Fruit fly (Drosophila melanogaster) whole organism, adult: ENCODE data around the gene Fie.

Source experiments
- CG12768 ChIP-seq: fragments of 200-800 bp; sonication (Bioruptor generic); optimal IDR thresholded peaks from 2 replicates; lab custom pipeline; 2017; ENCODE audit warnings: missing biosample characterization, missing genetic modification characterization, mild to moderate bottlenecking, moderate library complexity, missing genetic modification reagents
- CG14711 ChIP-seq: fragments of 200-800 bp; sonication (Bioruptor generic); optimal IDR thresholded peaks from 2 replicates; lab custom pipeline; 2018; ENCODE audit warnings: missing biosample characterization, mild to moderate bottlenecking, missing genetic modification characterization, moderate library complexity
- CG1620 ChIP-seq: fragments of 200-800 bp; sonication (Bioruptor generic); optimal IDR thresholded peaks from 2 replicates; lab custom pipeline; 2016; ENCODE audit warnings: missing biosample characterization, missing genetic modification characterization
- CG33017 ChIP-seq: fragments of 200-800 bp; sonication (Bioruptor generic); optimal IDR thresholded peaks from 2 replicates; lab custom pipeline; 2018; ENCODE audit warnings: missing biosample characterization, mild to moderate bottlenecking, missing genetic modification characterization, moderate library complexity
- CG5204 ChIP-seq: fragments of 200-800 bp; sonication (Bioruptor generic); optimal IDR thresholded peaks from 2 replicates; lab custom pipeline; 2016; ENCODE audit warnings: missing biosample characterization, missing genetic modification characterization
- CG7101 ChIP-seq: fragments of 200-800 bp; sonication (Bioruptor generic); optimal IDR thresholded peaks from 2 replicates; lab custom pipeline; 2018; ENCODE audit warnings: missing biosample characterization, mild to moderate bottlenecking, missing genetic modification characterization, moderate library complexity
- Clk ChIP-seq: fragments of 200-800 bp; sonication (Bioruptor generic); optimal IDR thresholded peaks from 2 replicates; lab custom pipeline; 2017; ENCODE audit warnings: missing biosample characterization, missing genetic modification characterization
- Crg-1 ChIP-seq: fragments of 200-800 bp; sonication (Bioruptor generic); optimal IDR thresholded peaks from 2 replicates; lab custom pipeline; 2016; ENCODE audit warnings: missing biosample characterization, missing genetic modification characterization
- Hr96 ChIP-seq: fragments of 200-800 bp; sonication (Bioruptor generic); optimal IDR thresholded peaks from 2 replicates; lab custom pipeline; 2016; ENCODE audit warnings: missing biosample characterization, missing genetic modification characterization
- Mnt ChIP-seq: fragments of 200-800 bp; sonication (Bioruptor generic); optimal IDR thresholded peaks from 2 replicates; lab custom pipeline; 2016; ENCODE audit warnings: missing biosample characterization, mild to moderate bottlenecking, missing genetic modification characterization
- bab1 ChIP-seq: fragments of 200-800 bp; sonication (Bioruptor generic); optimal IDR thresholded peaks from 3 replicates; lab custom pipeline; 2019; ENCODE audit warnings: missing biosample characterization, mild to moderate bottlenecking, missing genetic modification characterization, moderate library complexity
- cnc ChIP-seq, 2 experiments: fragments of >200 bp; optimal IDR thresholded peaks; 2 replicates each; lab custom pipeline; 2017
- ovo ChIP-seq: fragments of 200-800 bp; sonication (Bioruptor generic); optimal IDR thresholded peaks from 2 replicates; lab custom pipeline; 2016; ENCODE audit warnings: missing biosample characterization, missing genetic modification characterization
- pad ChIP-seq: fragments of 200-800 bp; sonication (Bioruptor generic); optimal IDR thresholded peaks from 3 replicates; lab custom pipeline; 2017; ENCODE audit warnings: missing biosample characterization, missing genetic modification characterization, mild to moderate bottlenecking, moderate library complexity, missing genetic modification reagents

dm6 chr3L:3912134-3912533 lies 19.8 kb downstream of the Fie start:
- TF ChIP-seq CG7101 (tag; lab: Kevin White, UChicago) (no peak), CG33017 (no peak), Clk (GFP tag; lab: Kevin White, UChicago) (no peak), cnc (optimal IDR thresholded peaks at IDR 0.05; lab: Kevin White, UChicago) (no peak), Hr96 (no peak), CG1620 (GFP tag; lab: Kevin White, UChicago) (no peak), Crg-1 (GFP tag; lab: Kevin White, UChicago) (no peak), CG12768 (no peak), pad (GFP tag; lab: Kevin White, UChicago) (no peak), bab1 (GFP tag; lab: Kevin White, UChicago) (no peak), CG14711 (tag; lab: Kevin White, UChicago) (no peak), ovo (no peak), CG5204 (GFP tag; lab: Kevin White, UChicago) (no peak), Mnt (GFP tag; lab: Kevin White, UChicago) (no peak)
